Fruit fly (Drosophila melanogaster) whole organism, wandering third instar larva: Measurements from ENCODE around the gene CRAT.

Source experiments
- Dif ChIP-seq: fragments of 200-275, 200-300 bp; sonication (Bioruptor generic); optimal IDR thresholded peaks from 2 replicates; lab custom pipeline; 2018; ENCODE audit warnings: missing biosample characterization, missing genetic modification characterization; ENCODE audit not compliant: partially characterized antibody
- Myc ChIP-seq: fragments of >200 bp; optimal IDR thresholded peaks from 2 replicates; lab custom pipeline; 2017
- Rel ChIP-seq, 2 experiments: fragments of 200-800 bp; sonication (Bioruptor generic) in 1 of 2; optimal IDR thresholded peaks; 2 replicates in 1 of 2; 3 replicates in 1 of 2; lab custom pipeline; 2016 to 2019; ENCODE audit warnings: mild to moderate bottlenecking in 2 of 2, missing biosample characterization in 2 of 2, missing genetic modification characterization in 2 of 2, moderate library complexity in 1 of 2
- dmrt93B ChIP-seq: fragments of 200-800 bp; sonication (Bioruptor generic); optimal IDR thresholded peaks from 2 replicates; lab custom pipeline; 2018; ENCODE audit warnings: missing biosample characterization, mild to moderate bottlenecking, missing genetic modification characterization
- dsf ChIP-seq: sonication (Bioruptor generic); optimal IDR thresholded peaks from 2 replicates; lab custom pipeline; 2016; ENCODE audit warnings: missing biosample characterization, missing genetic modification characterization, borderline replicate concordance
- foxo ChIP-seq, 2 experiments: fragments of 200-800 bp; sonication (Bioruptor generic); optimal IDR thresholded peaks; 2 replicates in 1 of 2; 3 replicates in 1 of 2; lab custom pipeline; 2016 to 2017; ENCODE audit warnings: missing biosample characterization in 2 of 2, missing genetic modification characterization in 2 of 2
- fru ChIP-seq: fragments of 200-800 bp; sonication (Bioruptor generic); optimal IDR thresholded peaks from 3 replicates; lab custom pipeline; 2016; ENCODE audit warnings: missing biosample characterization, mild to moderate bottlenecking, missing genetic modification characterization
- h ChIP-seq: fragments of 200-800 bp; sonication (Bioruptor generic); optimal IDR thresholded peaks from 3 replicates; lab custom pipeline; 2016; ENCODE audit warnings: missing biosample characterization, mild to moderate bottlenecking, missing genetic modification characterization
- jim ChIP-seq: fragments of 175-275, 200-325 bp; sonication (Bioruptor generic); optimal IDR thresholded peaks from 2 replicates; lab custom pipeline; 2016; ENCODE audit warnings: missing biosample characterization, mild to moderate bottlenecking, missing genetic modification characterization
- pan ChIP-seq: fragments of >200 bp; optimal IDR thresholded peaks from 2 replicates; lab custom pipeline; 2017
- usp ChIP-seq: fragments of >200 bp; optimal IDR thresholded peaks from 2 replicates; lab custom pipeline; 2017; ENCODE audit warnings: missing biosample characterization, missing genetic modification characterization

dm6 chr3R:6353624-6354352 lies 22.1 kb downstream of the CRAT start:
- TF ChIP-seq jim (GFP tag; lab: Kevin White, UChicago): no peak
- TF ChIP-seq pan (lab: Kevin White, UChicago): no peak
- peak; percentile 30 for TF ChIP-seq dsf
- TF ChIP-seq usp (GFP tag; lab: Kevin White, UChicago): no peak
- no peak for TF ChIP-seq Rel (GFP tag; optimal IDR thresholded peaks at IDR 0.05; lab: Kevin White, UChicago)
- no peak for TF ChIP-seq Rel (tag; optimal IDR thresholded peaks at IDR 0.05; lab: Kevin White, UChicago)
- no peak for TF ChIP-seq dmrt93B (GFP tag; lab: Kevin White, UChicago)
- peak; percentile 83 for TF ChIP-seq h
- TF ChIP-seq fru (GFP tag; lab: Kevin White, UChicago): peak; percentile 87
- TF ChIP-seq foxo (GFP tag; optimal IDR thresholded peaks at IDR 0.05; lab: Kevin White, UChicago): peak in 1 of 2 experiments; percentile 86
- peak; percentile 32 for TF ChIP-seq Dif (GFP tag; lab: Kevin White, UChicago)
- TF ChIP-seq Myc: no peak
